Fruit fly (Drosophila melanogaster) whole organism, prepupa: ENCODE results near the gene Prosbeta4.

Source experiments
- CG10631 ChIP-seq: fragments of 200-800 bp; sonication (Bioruptor generic); optimal IDR thresholded peaks from 2 replicates; lab custom pipeline; 2016; ENCODE audit warnings: missing biosample characterization, missing genetic modification characterization
- CG11294 ChIP-seq: fragments of 200-800 bp; sonication (Bioruptor generic); IDR thresholded peaks from 2 replicates; pipeline ENCODE4 v1.3.6; 2022; ENCODE audit warnings: missing biosample characterization, missing genetic modification characterization
- CG11762 ChIP-seq: fragments of 200-800 bp; sonication (Bioruptor generic); optimal IDR thresholded peaks from 3 replicates; lab custom pipeline; 2016; ENCODE audit warnings: missing biosample characterization, missing genetic modification characterization; ENCODE audit not compliant: insufficient read depth
- CG11902 ChIP-seq: fragments of 200-800 bp; sonication (Bioruptor generic); optimal IDR thresholded peaks from 3 replicates; lab custom pipeline; 2016; ENCODE audit warnings: missing biosample characterization, missing genetic modification characterization
- CG15336 ChIP-seq: fragments of 200-800 bp; sonication (Bioruptor generic); IDR thresholded peaks from 2 replicates; pipeline ENCODE4 v1.3.6; 2022; ENCODE audit warnings: missing biosample characterization, missing genetic modification characterization
- CG1621 ChIP-seq: fragments of 200-800 bp; sonication (Bioruptor generic); optimal IDR thresholded peaks from 3 replicates; lab custom pipeline; 2018; ENCODE audit warnings: missing biosample characterization, mild to moderate bottlenecking, missing genetic modification characterization
- CG3032 ChIP-seq: fragments of 200-800 bp; optimal IDR thresholded peaks from 2 replicates; lab custom pipeline; 2019; ENCODE audit warnings: missing biosample characterization, mild to moderate bottlenecking, missing genetic modification characterization, moderate library complexity
- CG31627 ChIP-seq: fragments of 200-800 bp; sonication (Bioruptor generic); optimal IDR thresholded peaks from 3 replicates; lab custom pipeline; 2016; ENCODE audit warnings: missing biosample characterization, missing genetic modification characterization
- CG34406 ChIP-seq: fragments of 200-800 bp; sonication (Bioruptor generic); optimal IDR thresholded peaks from 3 replicates; lab custom pipeline; 2016; ENCODE audit warnings: missing biosample characterization, missing genetic modification characterization
- CG4318 ChIP-seq: fragments of 200-800 bp; sonication (Bioruptor generic); optimal IDR thresholded peaks from 3 replicates; lab custom pipeline; 2017; ENCODE audit warnings: missing biosample characterization, mild to moderate bottlenecking, missing genetic modification characterization
- CG6163 ChIP-seq: fragments of 200-800 bp; sonication (Bioruptor generic); IDR thresholded peaks from 3 replicates; pipeline ENCODE4 v1.3.6; 2022; ENCODE audit warnings: missing biosample characterization, missing genetic modification characterization
- CG6276 ChIP-seq: fragments of 200-800 bp; sonication (Bioruptor generic); optimal IDR thresholded peaks from 2 replicates; lab custom pipeline; 2017; ENCODE audit warnings: missing biosample characterization, mild to moderate bottlenecking, missing genetic modification characterization
- CG6792 ChIP-seq: fragments of 200-800 bp; sonication (Bioruptor generic); optimal IDR thresholded peaks from 3 replicates; lab custom pipeline; 2016; ENCODE audit warnings: missing biosample characterization, missing genetic modification characterization
- CG6808 ChIP-seq: fragments of 200-800 bp; sonication (Bioruptor generic); optimal IDR thresholded peaks from 3 replicates; lab custom pipeline; 2017; ENCODE audit warnings: missing biosample characterization, missing genetic modification characterization, mild to moderate bottlenecking, moderate library complexity, missing genetic modification reagents
- CG7368 ChIP-seq: fragments of 200-800 bp; sonication (Bioruptor generic); optimal IDR thresholded peaks from 3 replicates; lab custom pipeline; 2016; ENCODE audit warnings: missing biosample characterization, missing genetic modification characterization
- CG8119 ChIP-seq: fragments of 200-800 bp; sonication (Bioruptor generic); IDR thresholded peaks from 3 replicates; pipeline ENCODE4 v1.3.6; 2022; ENCODE audit warnings: missing biosample characterization, missing genetic modification characterization
- CG8319 ChIP-seq: fragments of 200-800 bp; sonication (Bioruptor generic); optimal IDR thresholded peaks from 3 replicates; lab custom pipeline; 2016; ENCODE audit warnings: missing biosample characterization, missing genetic modification characterization
- CG8632 ChIP-seq: fragments of 200-800 bp; sonication (Bioruptor generic); optimal IDR thresholded peaks from 3 replicates; lab custom pipeline; 2016; ENCODE audit warnings: missing biosample characterization, missing genetic modification characterization
- CG9139 ChIP-seq: fragments of 200-800 bp; sonication (Bioruptor generic); optimal IDR thresholded peaks from 3 replicates; lab custom pipeline; 2017; ENCODE audit warnings: missing biosample characterization, mild to moderate bottlenecking, missing genetic modification characterization
- Eip75B ChIP-seq: fragments of 200-800 bp; sonication (Bioruptor generic); optimal IDR thresholded peaks from 3 replicates; lab custom pipeline; 2016; ENCODE audit warnings: missing biosample characterization, missing genetic modification characterization
- Eip78C ChIP-seq: fragments of 200-800 bp; sonication (Bioruptor generic); peaks from one replicate; lab custom pipeline; 2016; ENCODE audit warnings: missing biosample characterization, missing genetic modification characterization
- Eip93F ChIP-seq: fragments of 200-800 bp; sonication (Bioruptor generic); optimal IDR thresholded peaks from 2 replicates; lab custom pipeline; 2016; ENCODE audit warnings: missing biosample characterization, mild to moderate bottlenecking, missing genetic modification characterization
- Ets21C ChIP-seq: fragments of 200-800 bp; sonication (Bioruptor generic); optimal IDR thresholded peaks from 3 replicates; lab custom pipeline; 2016; ENCODE audit warnings: missing biosample characterization, missing genetic modification characterization
- Gug ChIP-seq: fragments of 200-800 bp; sonication (Bioruptor generic); IDR thresholded peaks from 2 replicates; pipeline ENCODE4 v1.3.6; 2022; ENCODE audit warnings: missing biosample characterization, missing genetic modification characterization
- Hr38 ChIP-seq: sonication (Bioruptor generic); optimal IDR thresholded peaks from 2 replicates; lab custom pipeline; 2016; ENCODE audit warnings: missing biosample characterization, missing genetic modification characterization
- Hr39 ChIP-seq: fragments of 200-800 bp; sonication (Bioruptor generic); optimal IDR thresholded peaks from 2 replicates; lab custom pipeline; 2016; ENCODE audit warnings: missing biosample characterization, missing genetic modification characterization
- Lpt ChIP-seq: fragments of 200-800 bp; sonication (Bioruptor generic); optimal IDR thresholded peaks from 3 replicates; lab custom pipeline; 2016; ENCODE audit warnings: missing biosample characterization, missing genetic modification characterization
- OdsH ChIP-seq: fragments of 200-800 bp; sonication (Bioruptor generic); optimal IDR thresholded peaks from 3 replicates; lab custom pipeline; 2016; ENCODE audit warnings: missing biosample characterization, missing genetic modification characterization
- Smox ChIP-seq: fragments of 200-800 bp; sonication (Bioruptor generic); optimal IDR thresholded peaks from 3 replicates; lab custom pipeline; 2016; ENCODE audit warnings: missing biosample characterization, missing genetic modification characterization
- Sox102F ChIP-seq: fragments of 200-800 bp; sonication (Bioruptor generic); optimal IDR thresholded peaks from 2 replicates; lab custom pipeline; 2016; ENCODE audit warnings: missing biosample characterization, mild to moderate bottlenecking, missing genetic modification characterization
- Sox14 ChIP-seq: fragments of 200-800 bp; sonication (Bioruptor generic); optimal IDR thresholded peaks from 3 replicates; lab custom pipeline; 2016; ENCODE audit warnings: missing biosample characterization, missing genetic modification characterization
- Sox15 ChIP-seq: fragments of 200-800 bp; sonication (Bioruptor generic); optimal IDR thresholded peaks from 3 replicates; lab custom pipeline; 2016; ENCODE audit warnings: missing biosample characterization, missing genetic modification characterization
- achi ChIP-seq: fragments of 200-800 bp; sonication (Bioruptor generic); optimal IDR thresholded peaks from 3 replicates; lab custom pipeline; 2016; ENCODE audit warnings: missing biosample characterization, missing genetic modification characterization
- acj6 ChIP-seq: fragments of 200-800 bp; sonication (Bioruptor generic); optimal IDR thresholded peaks from 3 replicates; lab custom pipeline; 2016; ENCODE audit warnings: missing biosample characterization, missing genetic modification characterization
- cyc ChIP-seq: fragments of 200-800 bp; sonication (Bioruptor generic); optimal IDR thresholded peaks from 3 replicates; lab custom pipeline; 2016; ENCODE audit warnings: missing biosample characterization, missing genetic modification characterization
- dac ChIP-seq: fragments of 200-800 bp; sonication (Bioruptor generic); optimal IDR thresholded peaks from 2 replicates; lab custom pipeline; 2017; ENCODE audit warnings: missing biosample characterization, mild to moderate bottlenecking, missing genetic modification characterization
- dsx ChIP-seq: fragments of 200-800 bp; optimal IDR thresholded peaks from 3 replicates; lab custom pipeline; 2019; ENCODE audit warnings: missing biosample characterization, mild to moderate bottlenecking, missing genetic modification characterization, moderate library complexity; ENCODE audit not compliant: poor library complexity, severe bottlenecking
- eg ChIP-seq: fragments of 200-800 bp; sonication (Bioruptor generic); IDR thresholded peaks from 3 replicates; pipeline ENCODE4 v1.3.6; 2022; ENCODE audit warnings: missing biosample characterization, missing genetic modification characterization
- esn ChIP-seq: fragments of 200-800 bp; sonication (Bioruptor generic); optimal IDR thresholded peaks from 2 replicates; lab custom pipeline; 2016; ENCODE audit warnings: missing biosample characterization, mild to moderate bottlenecking, missing genetic modification characterization, moderate library complexity
- fd59A ChIP-seq: fragments of 200-800 bp; sonication (Bioruptor generic); optimal IDR thresholded peaks from 2 replicates; lab custom pipeline; 2017; ENCODE audit warnings: missing biosample characterization, mild to moderate bottlenecking, missing genetic modification characterization, missing genetic modification reagents
- fd85E ChIP-seq: fragments of 200-800 bp; sonication (Bioruptor generic); optimal IDR thresholded peaks from 3 replicates; lab custom pipeline; 2016; ENCODE audit warnings: missing biosample characterization, missing genetic modification characterization
- fkh ChIP-seq: fragments of 200-800 bp; sonication (Bioruptor generic); optimal IDR thresholded peaks from 3 replicates; lab custom pipeline; 2017; ENCODE audit warnings: missing biosample characterization, mild to moderate bottlenecking, missing genetic modification characterization, moderate library complexity
- pdm3 ChIP-seq: fragments of 200-800 bp; sonication (Bioruptor generic); optimal IDR thresholded peaks from 3 replicates; lab custom pipeline; 2016; ENCODE audit warnings: missing biosample characterization, missing genetic modification characterization
- salr ChIP-seq, 2 experiments: fragments of 200-800 bp; sonication (Bioruptor generic); optimal IDR thresholded peaks; 3 replicates each; lab custom pipeline; 2016 to 2018; ENCODE audit warnings: missing biosample characterization in 2 of 2, missing genetic modification characterization in 2 of 2, mild to moderate bottlenecking in 1 of 2
- ss ChIP-seq, 2 experiments: fragments of 200-800 bp; sonication (Bioruptor generic); optimal IDR thresholded peaks; 2 replicates in 1 of 2; 3 replicates in 1 of 2; lab custom pipeline; 2017 to 2018; ENCODE audit warnings: mild to moderate bottlenecking in 2 of 2, missing biosample characterization in 2 of 2, missing genetic modification characterization in 2 of 2, moderate library complexity in 1 of 2
- topi ChIP-seq: fragments of 200-800 bp; sonication (Bioruptor generic); optimal IDR thresholded peaks from 3 replicates; lab custom pipeline; 2016; ENCODE audit warnings: missing biosample characterization, missing genetic modification characterization
- vri ChIP-seq: fragments of 200-800 bp; sonication (Bioruptor generic); optimal IDR thresholded peaks from 3 replicates; lab custom pipeline; 2016; ENCODE audit warnings: missing biosample characterization, mild to moderate bottlenecking, missing genetic modification characterization

The Prosbeta4 gene

DNA sequence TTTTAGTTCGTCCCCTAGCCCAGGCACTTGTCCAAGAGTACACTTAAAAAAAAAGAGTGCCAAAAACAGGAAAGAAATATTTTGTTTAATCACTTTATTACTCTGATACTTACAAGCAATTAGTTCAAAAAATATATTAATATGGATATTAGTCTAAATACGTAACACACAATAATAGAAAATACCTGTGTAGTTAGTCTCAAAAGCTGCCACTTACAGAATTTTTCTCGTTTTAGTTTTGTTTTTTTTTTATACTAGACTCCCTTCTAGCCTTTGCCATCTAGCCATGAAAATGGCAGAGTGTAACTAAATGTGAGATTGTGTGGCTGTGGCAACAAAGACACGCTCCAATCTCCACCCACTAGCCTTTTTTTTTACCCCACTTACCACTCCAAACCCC, 44.1 kb downstream of the Prosbeta4 start (continued):
- peak; percentile 27 to 67 for TF ChIP-seq salr (GFP tag; optimal IDR thresholded peaks at IDR 0.05; lab: Kevin White, UChicago)
- no peak for TF ChIP-seq fd85E (GFP tag; lab: Kevin White, UChicago)
- TF ChIP-seq fkh (GFP tag; lab: Kevin White, UChicago): no peak
- TF ChIP-seq achi (GFP tag; lab: Kevin White, UChicago): peak; percentile 78
- no peak for TF ChIP-seq Eip93F (GFP tag; lab: Kevin White, UChicago)
- peak; percentile 76 for TF ChIP-seq CG6808
- TF ChIP-seq dsx (GFP tag; lab: Kevin White, UChicago): peak; percentile 45
- peak; percentile 81 for TF ChIP-seq Lpt (GFP tag; lab: Kevin White, UChicago)
- TF ChIP-seq CG6792 (GFP tag; lab: Kevin White, UChicago): peak; percentile 46
- no peak for TF ChIP-seq CG11902
- TF ChIP-seq Hr38 (GFP tag; lab: Kevin White, UChicago): no peak
- peak; percentile 37 for TF ChIP-seq Eip75B (GFP tag; lab: Kevin White, UChicago)
- no peak for TF ChIP-seq vri (GFP tag; lab: Kevin White, UChicago)
- peak; percentile 47; the same call in 2 of the 3 replicates for TF ChIP-seq CG6163 (GFP tag; lab: Robert Waterston, UW)
- peak; percentile 87 for TF ChIP-seq CG8119
- TF ChIP-seq CG6276 (GFP tag; lab: Kevin White, UChicago): peak; percentile 41
- TF ChIP-seq ss (GFP tag; optimal IDR thresholded peaks at IDR 0.05; lab: Kevin White, UChicago): peak; percentile 79 to 81
- TF ChIP-seq CG15336: peak; percentile 82
- TF ChIP-seq Sox102F (GFP tag; lab: Kevin White, UChicago): no peak
- TF ChIP-seq esn (GFP tag; lab: Kevin White, UChicago): peak; percentile 32
- TF ChIP-seq acj6 (GFP tag; lab: Kevin White, UChicago): peak; percentile 71
- TF ChIP-seq Gug (GFP tag; lab: Robert Waterston, UW): peak; percentile 25; the same call in 1 of the 2 replicates
- peak; percentile 25 for TF ChIP-seq topi (GFP tag; lab: Kevin White, UChicago)
- TF ChIP-seq Hr39 (GFP tag; lab: Kevin White, UChicago): no peak
- no peak for TF ChIP-seq Ets21C (GFP tag; lab: Kevin White, UChicago)
- no peak for TF ChIP-seq dac (GFP tag; lab: Kevin White, UChicago)
- TF ChIP-seq CG7368 (GFP tag; lab: Kevin White, UChicago): peak; percentile 30
- peak; percentile 83 for TF ChIP-seq CG10631 (GFP tag; lab: Kevin White, UChicago)
- TF ChIP-seq CG34406 (GFP tag; lab: Kevin White, UChicago): peak; percentile 52
- TF ChIP-seq CG31627: no peak
- peak; percentile 57 for TF ChIP-seq CG9139
- TF ChIP-seq cyc: no peak
- no peak for TF ChIP-seq Smox (GFP tag; lab: Kevin White, UChicago)
- TF ChIP-seq CG1621 (tag; lab: Kevin White, UChicago): peak; percentile 47
- TF ChIP-seq CG3032 (tag; lab: Kevin White, UChicago): peak; percentile 69
- TF ChIP-seq CG8632: peak; percentile 50
- TF ChIP-seq CG8319: no peak
- TF ChIP-seq Sox14: peak; percentile 64
- TF ChIP-seq, all 60 proteins: peak for 40

- TF ChIP-seq pdm3 (GFP tag; lab: Kevin White, UChicago): peak; percentile 55
- TF ChIP-seq eg (GFP tag; lab: Robert Waterston, UW): peak; percentile 89
- TF ChIP-seq Sox102F (GFP tag; lab: Kevin White, UChicago): peak; percentile 59
- TF ChIP-seq fd85E (GFP tag; lab: Kevin White, UChicago): no peak
- TF ChIP-seq CG11762: no peak
- TF ChIP-seq Gug (GFP tag; lab: Robert Waterston, UW): peak; percentile 41; the same call in 1 of the 2 replicates
- peak; percentile 88 to 90 for TF ChIP-seq ss (GFP tag; optimal IDR thresholded peaks at IDR 0.05; lab: Kevin White, UChicago)
- peak; percentile 28 for TF ChIP-seq CG8319
- TF ChIP-seq Lpt (GFP tag; lab: Kevin White, UChicago): peak; percentile 79
- TF ChIP-seq Eip78C (GFP tag; lab: Kevin White, UChicago): peak; percentile 91
- peak; percentile 80 for TF ChIP-seq CG6163 (GFP tag; lab: Robert Waterston, UW)
- TF ChIP-seq OdsH (GFP tag; lab: Kevin White, UChicago): peak; percentile 17
- TF ChIP-seq dac (GFP tag; lab: Kevin White, UChicago): peak; percentile 50
- TF ChIP-seq CG34406 (GFP tag; lab: Kevin White, UChicago): no peak
- TF ChIP-seq vri (GFP tag; lab: Kevin White, UChicago): peak; percentile 51
- TF ChIP-seq Eip75B (GFP tag; lab: Kevin White, UChicago): peak; percentile 50
- peak; percentile 27 for TF ChIP-seq Smox (GFP tag; lab: Kevin White, UChicago)
- no peak for TF ChIP-seq CG4318 (GFP tag; lab: Kevin White, UChicago)
- peak; percentile 53 for TF ChIP-seq Sox14
- peak; percentile 83 for TF ChIP-seq CG6808
- peak; percentile 11 for TF ChIP-seq CG31627
- 0 out of 2 replicates have a peak, but pooled peaks have one; percentile 27 for TF ChIP-seq CG11294 (GFP tag; lab: Robert Waterston, UW)
- TF ChIP-seq achi (GFP tag; lab: Kevin White, UChicago): peak; percentile 47
- peak; percentile 37 for TF ChIP-seq fd59A (GFP tag; lab: Kevin White, UChicago)
- TF ChIP-seq Eip93F (GFP tag; lab: Kevin White, UChicago): no peak
- peak; percentile 78 for TF ChIP-seq CG6276 (GFP tag; lab: Kevin White, UChicago)
- no peak for TF ChIP-seq Sox15 (GFP tag; lab: Kevin White, UChicago)
Observed at dm6 chr2L:16686412-16687043, 45.4 kb downstream of the Prosbeta4 start.
